Worm (Caenorhabditis elegans) whole organism, L4 larva: ENCODE data around the gene R05D3.8.

Experiments
- F37D6.2 ChIP-seq: sonication (generic microtip); optimal IDR thresholded peaks from 2 replicates; lab custom pipeline; 2016; ENCODE audit warnings: mild to moderate bottlenecking, missing genetic modification characterization, missing compliant biosample characterization
- T26A8.4 ChIP-seq: fragments of 200-800 bp; sonication (Bioruptor generic); IDR thresholded peaks from 2 replicates; pipeline ENCODE4 v1.3.6; 2022; ENCODE audit warnings: missing genetic modification characterization, missing compliant biosample characterization
- Y75B8A.6 ChIP-seq: fragments of 200-800 bp; sonication (Bioruptor generic); IDR thresholded peaks from 2 replicates; pipeline ENCODE4 v1.3.6; 2022; ENCODE audit warnings: missing genetic modification reagents, missing genetic modification characterization, missing compliant biosample characterization
- aha-1 ChIP-seq: fragments of 150-350 bp; peaks from one replicate; lab custom pipeline; 2014; ENCODE audit warnings: missing biosample characterization, missing genetic modification characterization
- ama-1 ChIP-seq: fragments of 150-350 bp; optimal IDR thresholded peaks from 2 replicates; lab custom pipeline; 2014; ENCODE audit warnings: inconsistent platforms, mixed read lengths
- ceh-32 ChIP-seq: sonication (generic microtip); optimal IDR thresholded peaks from 2 replicates; lab custom pipeline; 2016; ENCODE audit warnings: mild to moderate bottlenecking, missing genetic modification characterization, missing compliant biosample characterization; ENCODE audit not compliant: poor library complexity
- ces-1 ChIP-seq: fragments of 150-350 bp; sonication (generic microtip); optimal IDR thresholded peaks from 4 replicates; lab custom pipeline; 2014; ENCODE audit warnings: missing biosample characterization, missing genetic modification reagents, missing genetic modification characterization
- ctbp-1 ChIP-seq: fragments of 200-800 bp; sonication (Bioruptor generic); IDR thresholded peaks from 2 replicates; pipeline ENCODE4 v1.3.6; 2022; ENCODE audit warnings: missing genetic modification reagents, missing genetic modification characterization, missing compliant biosample characterization
- daf-19 ChIP-seq: fragments of 200-800 bp; sonication (Bioruptor generic); conservative IDR thresholded peaks from 2 replicates; pipeline ENCODE4 v1.3.6; 2022; ENCODE audit warnings: missing genetic modification characterization, missing compliant biosample characterization
- dmd-6 ChIP-seq: fragments of 200-800 bp; sonication (Bioruptor generic); IDR thresholded peaks from 2 replicates; pipeline ENCODE4 v1.3.6; 2022; ENCODE audit warnings: missing genetic modification reagents, missing genetic modification characterization, missing compliant biosample characterization
- dmd-9 ChIP-seq: fragments of 200-800 bp; sonication (Bioruptor generic); IDR thresholded peaks from 2 replicates; pipeline ENCODE4 v1.3.6; 2022; ENCODE audit warnings: missing genetic modification reagents, missing genetic modification characterization, missing compliant biosample characterization
- dpl-1 ChIP-seq: fragments of 150-350 bp; optimal IDR thresholded peaks from 2 replicates; lab custom pipeline; 2014; ENCODE audit warnings: missing biosample characterization, missing genetic modification reagents, missing genetic modification characterization
- dve-1 ChIP-seq: sonication (generic microtip); optimal IDR thresholded peaks from 2 replicates; lab custom pipeline; 2017; ENCODE audit warnings: antibody characterized with exemption, mild to moderate bottlenecking, missing genetic modification characterization, missing compliant biosample characterization; ENCODE audit not compliant: insufficient read depth
- egl-27 ChIP-seq: sonication (generic microtip); optimal IDR thresholded peaks from 3 replicates; lab custom pipeline; 2017; ENCODE audit warnings: missing biosample characterization, missing genetic modification reagents, missing genetic modification characterization
- fkh-10 ChIP-seq: fragments of 150-350 bp; optimal IDR thresholded peaks from 2 replicates; lab custom pipeline; 2014; ENCODE audit warnings: missing biosample characterization, missing genetic modification reagents, missing genetic modification characterization
- gei-8 ChIP-seq: fragments of 200-800 bp; sonication (Bioruptor generic); optimal IDR thresholded peaks from 2 replicates; lab custom pipeline; 2018; ENCODE audit warnings: mild to moderate bottlenecking, missing genetic modification characterization, missing compliant biosample characterization
- hlh-11 ChIP-seq: fragments of 200-800 bp; sonication (Bioruptor generic); optimal IDR thresholded peaks from 2 replicates; lab custom pipeline; 2018; ENCODE audit warnings: mild to moderate bottlenecking, missing genetic modification characterization, missing compliant biosample characterization
- hlh-30 ChIP-seq: sonication (generic microtip); optimal IDR thresholded peaks from 2 replicates; lab custom pipeline; 2017; ENCODE audit warnings: antibody characterized with exemption, mild to moderate bottlenecking, missing genetic modification characterization, missing compliant biosample characterization; ENCODE audit not compliant: insufficient read depth
- hmg-1.1 ChIP-seq: fragments of 200-800 bp; sonication (Bioruptor generic); IDR thresholded peaks from 2 replicates; pipeline ENCODE4 v1.3.6; 2022; ENCODE audit warnings: missing genetic modification reagents, missing genetic modification characterization, missing compliant biosample characterization
- lin-1 ChIP-seq: fragments of 200-800 bp; sonication (Bioruptor generic); IDR thresholded peaks from 2 replicates; pipeline ENCODE4 v1.3.6; 2022; ENCODE audit warnings: missing genetic modification reagents, missing genetic modification characterization, missing compliant biosample characterization
- lin-13 ChIP-seq: fragments of 150-350 bp; optimal IDR thresholded peaks from 2 replicates; lab custom pipeline; 2014; ENCODE audit warnings: missing biosample characterization, missing genetic modification reagents, missing genetic modification characterization
- lin-29 ChIP-seq: fragments of 200-800 bp; sonication (Bioruptor generic); IDR thresholded peaks from 2 replicates; pipeline ENCODE4 v1.3.6; 2022; ENCODE audit warnings: missing genetic modification reagents, missing genetic modification characterization, missing compliant biosample characterization
- lin-38 ChIP-seq: fragments of 200-800 bp; sonication (Bioruptor generic); IDR thresholded peaks from 2 replicates; pipeline ENCODE4 v1.3.6; 2022; ENCODE audit warnings: missing genetic modification reagents, missing genetic modification characterization, missing compliant biosample characterization
- lsy-2 ChIP-seq, 2 experiments: fragments of 150-350 bp in 1 of 2; sonication (generic microtip) in 1 of 2; optimal IDR thresholded peaks; 2 replicates each; lab custom pipeline; 2014 to 2017; ENCODE audit warnings: missing biosample characterization in 2 of 2, missing genetic modification characterization in 2 of 2
- madf-9 ChIP-seq: fragments of 200-800 bp; sonication (Bioruptor generic); conservative IDR thresholded peaks from 2 replicates; pipeline ENCODE4 v1.3.6; 2022; ENCODE audit warnings: missing genetic modification reagents, missing genetic modification characterization, missing compliant biosample characterization
- mdl-1 ChIP-seq, 2 experiments: fragments of 150-350 bp in 1 of 2; sonication (generic microtip) in 1 of 2; optimal IDR thresholded peaks; 2 replicates each; lab custom pipeline; 2014 to 2017; ENCODE audit warnings: missing biosample characterization in 2 of 2, missing genetic modification characterization in 2 of 2
- mep-1 ChIP-seq: fragments of 150-350 bp; sonication (generic microtip); optimal IDR thresholded peaks from 3 replicates; lab custom pipeline; 2014; ENCODE audit warnings: missing biosample characterization, missing genetic modification characterization
- mes-2 ChIP-seq: sonication (generic microtip); optimal IDR thresholded peaks from 2 replicates; lab custom pipeline; 2016; ENCODE audit warnings: missing genotype, mild to moderate bottlenecking, missing genetic modification characterization, missing compliant biosample characterization; ENCODE audit not compliant: poor library complexity, severe bottlenecking
- mxl-2 ChIP-seq: fragments of 200-800 bp; sonication (Bioruptor generic); conservative IDR thresholded peaks from 2 replicates; pipeline ENCODE4 v1.3.6; 2022; ENCODE audit warnings: missing genetic modification reagents, missing genetic modification characterization, missing compliant biosample characterization
- mxl-3 ChIP-seq: fragments of 200-800 bp; sonication (Bioruptor generic); optimal IDR thresholded peaks from 2 replicates; lab custom pipeline; 2018; ENCODE audit warnings: mild to moderate bottlenecking, missing genetic modification characterization, missing compliant biosample characterization
- nhr-102 ChIP-seq: sonication (generic microtip); optimal IDR thresholded peaks from 2 replicates; lab custom pipeline; 2016; ENCODE audit warnings: mild to moderate bottlenecking, missing genetic modification characterization, moderate library complexity, missing compliant biosample characterization
- nhr-11 ChIP-seq: fragments of 150-350 bp; optimal IDR thresholded peaks from 2 replicates; lab custom pipeline; 2014; ENCODE audit warnings: missing biosample characterization, missing genetic modification characterization
- nhr-28 ChIP-seq: fragments of 150-350 bp; optimal IDR thresholded peaks from 2 replicates; lab custom pipeline; 2014; ENCODE audit warnings: missing biosample characterization, missing genetic modification characterization
- nhr-48 ChIP-seq: sonication (generic microtip); optimal IDR thresholded peaks from 2 replicates; lab custom pipeline; 2016; ENCODE audit warnings: mild to moderate bottlenecking, missing genetic modification characterization, missing compliant biosample characterization
- nhr-6 ChIP-seq: fragments of 150-350 bp; optimal IDR thresholded peaks from 2 replicates; lab custom pipeline; 2014; ENCODE audit warnings: missing biosample characterization, missing genetic modification characterization
- pqm-1 ChIP-seq: sonication (generic microtip); optimal IDR thresholded peaks from 2 replicates; lab custom pipeline; 2017; ENCODE audit warnings: missing biosample characterization, missing genetic modification characterization
- set-16 ChIP-seq: fragments of 200-800 bp; sonication (Bioruptor generic); IDR thresholded peaks from 2 replicates; pipeline ENCODE4 v1.3.6; 2022; ENCODE audit warnings: missing genetic modification reagents, missing genetic modification characterization, missing compliant biosample characterization
- snpc-1.2 ChIP-seq: fragments of 200-800 bp; sonication (Bioruptor generic); IDR thresholded peaks from 2 replicates; pipeline ENCODE4 v1.3.6; 2022; ENCODE audit warnings: missing genetic modification reagents, missing genetic modification characterization, missing compliant biosample characterization
- snpc-4 ChIP-seq: fragments of 150-350 bp; optimal IDR thresholded peaks from 2 replicates; lab custom pipeline; 2014; ENCODE audit warnings: missing biosample characterization, missing genetic modification characterization
- unc-62 ChIP-seq, 3 experiments: fragments of 150-350 bp in 1 of 3; sonication (generic microtip); optimal IDR thresholded peaks in 2 of 3; peaks in 1 of 3; 1 replicate in 1 of 3; 2 replicates in 2 of 3; lab custom pipeline; 2014 to 2017; ENCODE audit warnings: missing biosample characterization in 3 of 3, missing genetic modification characterization in 3 of 3, missing genetic modification reagents in 3 of 3, missing genotype in 1 of 3
- vab-7 ChIP-seq: fragments of 200-800 bp; sonication (Bioruptor generic); IDR thresholded peaks from 2 replicates; pipeline ENCODE4 v1.3.6; 2022; ENCODE audit warnings: missing genetic modification reagents, missing genetic modification characterization, missing compliant biosample characterization
- zag-1 ChIP-seq: fragments of 150-350 bp; optimal IDR thresholded peaks from 2 replicates; lab custom pipeline; 2014; ENCODE audit warnings: missing biosample characterization, missing genetic modification characterization
- zfp-3 ChIP-seq: fragments of 200-800 bp; sonication (Bioruptor generic); conservative IDR thresholded peaks from 2 replicates; pipeline ENCODE4 v1.3.6; 2022; ENCODE audit warnings: missing genetic modification reagents, missing genetic modification characterization, missing compliant biosample characterization
- ztf-7 ChIP-seq: fragments of 150-350 bp; optimal IDR thresholded peaks from 2 replicates; lab custom pipeline; 2014; ENCODE audit warnings: missing biosample characterization, missing genetic modification characterization

The R05D3.8 gene

ce11 chrIII:8368619-8369018 is 10.5 kb upstream of the R05D3.8 start, which contains the start of gene R05D3.9 (continued):
- no peak for TF ChIP-seq dmd-9 (GFP tag; lab: Robert Waterston, UW)
- TF ChIP-seq, all 104 proteins: peak for 0

DNA sequence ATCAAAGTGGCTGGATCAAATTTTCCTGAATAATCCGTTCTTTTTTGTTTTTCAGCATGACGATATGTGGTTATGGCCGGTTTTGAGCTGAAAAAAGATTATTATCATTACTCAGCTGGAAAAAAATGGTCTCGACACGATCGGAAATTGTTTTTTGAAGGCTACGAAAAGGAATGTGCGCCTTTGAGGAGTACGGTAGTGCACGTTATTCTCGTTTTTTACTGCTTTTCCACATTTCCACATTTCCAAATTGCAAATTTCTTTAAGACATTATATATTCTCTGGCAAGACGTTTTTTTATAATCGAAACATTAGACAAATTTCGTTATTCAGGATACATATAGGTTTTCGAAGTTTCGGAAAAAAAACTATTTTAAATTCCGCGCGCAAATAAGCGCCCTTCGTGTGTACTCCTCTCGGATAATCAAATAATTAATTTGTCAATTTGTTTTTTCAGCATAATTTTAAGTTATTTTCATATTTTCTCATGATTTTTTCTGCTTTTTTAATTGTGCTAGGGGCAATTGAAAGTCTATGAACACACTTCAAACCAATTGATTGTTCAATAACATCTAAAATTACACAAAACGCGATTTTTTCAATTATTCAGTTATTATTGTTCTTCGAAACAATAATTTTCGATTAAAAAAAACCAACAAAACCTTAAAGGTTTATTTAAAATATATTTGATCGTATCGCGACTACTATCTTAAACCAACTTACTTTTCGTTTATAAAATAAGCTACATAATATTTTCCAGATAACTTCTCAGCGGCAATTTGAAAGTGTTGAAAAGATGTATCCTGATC is 5.3 kb upstream of the R05D3.8 start, which contains the start of gene R05D3.3:
Gene R05D3.3 (plus strand): TSS at position 759 of the 809 bp plus-strand sequence.
- TF ChIP-seq madf-9 (GFP tag; lab: Robert Waterston, UW) (no peak), dpl-1 (GFP tag; lab: Kevin White, UChicago) (peak; percentile 25), aha-1 (tag; lab: Kevin White, UChicago) (peak; percentile 83)

ce11 chrIII:8356407-8356881 is 1.7 kb downstream of the R05D3.8 start:
- peak; percentile 77 to 91 for TF ChIP-seq lsy-2 (tag; optimal IDR thresholded peaks at IDR 0.05; lab: Kevin White, UChicago)
- peak; percentile 83 for TF ChIP-seq dve-1 (tag; lab: Kevin White, UChicago)
- TF ChIP-seq daf-19 (GFP tag; lab: Robert Waterston, UW): no peak
- peak in 1 of 2 experiments; percentile 58 for TF ChIP-seq mdl-1 (tag; optimal IDR thresholded peaks at IDR 0.05; lab: Kevin White, UChicago)
- no peak for TF ChIP-seq snpc-4 (tag; lab: Kevin White, UChicago)
- TF ChIP-seq T26A8.4: peak; percentile 51
- TF ChIP-seq hlh-11 (tag; lab: Kevin White, UChicago): peak; percentile 83
- TF ChIP-seq nhr-102 (tag; lab: Kevin White, UChicago): peak; percentile 40
- TF ChIP-seq mep-1 (tag; lab: Kevin White, UChicago): peak; percentile 92
- TF ChIP-seq Y75B8A.6 (GFP tag; lab: Robert Waterston, UW): no peak
- TF ChIP-seq snpc-1.2: no peak
- peak; percentile 50 for TF ChIP-seq ztf-7 (tag; lab: Kevin White, UChicago)
- TF ChIP-seq F37D6.2: peak; percentile 50
- TF ChIP-seq mxl-2 (GFP tag; lab: Robert Waterston, UW): no peak
- peak; percentile 1 for TF ChIP-seq mes-2 (tag; lab: Kevin White, UChicago)
- TF ChIP-seq vab-7: no peak
- no peak for TF ChIP-seq zag-1
- TF ChIP-seq nhr-11 (tag; lab: Kevin White, UChicago): peak; percentile 86
- TF ChIP-seq dmd-6: peak; percentile 53; the same call in 1 of the 2 replicates
- TF ChIP-seq hmg-1.1 (GFP tag; lab: Robert Waterston, UW): peak; percentile 84
- peak; percentile 3 for TF ChIP-seq pqm-1
- TF ChIP-seq fkh-10 (GFP tag; lab: Kevin White, UChicago): peak; percentile 33
- no peak for TF ChIP-seq egl-27 (tag; lab: Kevin White, UChicago)
- peak; percentile 79 for TF ChIP-seq lin-13 (GFP tag; lab: Kevin White, UChicago)
- peak; percentile 86 for TF ChIP-seq aha-1 (tag; lab: Kevin White, UChicago)
- peak; percentile 65 for TF ChIP-seq ctbp-1 (GFP tag; lab: Robert Waterston, UW)
- TF ChIP-seq ces-1 (GFP tag; lab: Kevin White, UChicago): peak; percentile 64
- peak; percentile 68 for TF ChIP-seq hlh-30
- TF ChIP-seq madf-9 (GFP tag; lab: Robert Waterston, UW): no peak
- TF ChIP-seq ama-1: peak; percentile 43
- peak; percentile 71 for TF ChIP-seq mxl-3
- peak; percentile 68 for TF ChIP-seq lin-38 (GFP tag; lab: Robert Waterston, UW)
- TF ChIP-seq nhr-48 (tag; lab: Kevin White, UChicago): peak; percentile 62
- TF ChIP-seq zfp-3 (GFP tag; lab: Robert Waterston, UW): no peak
- no peak for TF ChIP-seq unc-62 (GFP tag; optimal IDR thresholded peaks at IDR 0.05 in 1 of 2; lab: Kevin White, UChicago)
- no peak for TF ChIP-seq unc-62 (tag; optimal IDR thresholded peaks at IDR 0.05; lab: Kevin White, UChicago)
- no peak for TF ChIP-seq lin-1
- TF ChIP-seq set-16 (GFP tag; lab: Robert Waterston, UW): no peak
- TF ChIP-seq ceh-32 (tag; lab: Kevin White, UChicago): no peak
- TF ChIP-seq dpl-1 (GFP tag; lab: Kevin White, UChicago): peak; percentile 73
- TF ChIP-seq nhr-28 (tag; lab: Kevin White, UChicago): peak; percentile 66
- TF ChIP-seq nhr-6 (tag; lab: Kevin White, UChicago): peak; percentile 64
- TF ChIP-seq gei-8 (GFP tag; lab: Kevin White, UChicago): no peak
- TF ChIP-seq lin-29: no peak
